Worm (Caenorhabditis elegans) whole organism, mixed stage, embryonic: Measurements from ENCODE around the gene ZK1307.8.

Experiments used
- lin-13 ChIP-seq: fragments of 150-350 bp; optimal IDR thresholded peaks from 2 replicates; lab custom pipeline; 2014; ENCODE audit warnings: missing biosample characterization, missing genetic modification characterization
- nhr-76 ChIP-seq: sonication (generic microtip); optimal IDR thresholded peaks from 2 replicates; lab custom pipeline; 2017; ENCODE audit warnings: missing biosample characterization, missing genetic modification characterization
- unc-39 ChIP-seq: fragments of 150-350 bp; optimal IDR thresholded peaks from 2 replicates; lab custom pipeline; 2014; ENCODE audit warnings: missing biosample characterization, missing genetic modification characterization

DNA sequence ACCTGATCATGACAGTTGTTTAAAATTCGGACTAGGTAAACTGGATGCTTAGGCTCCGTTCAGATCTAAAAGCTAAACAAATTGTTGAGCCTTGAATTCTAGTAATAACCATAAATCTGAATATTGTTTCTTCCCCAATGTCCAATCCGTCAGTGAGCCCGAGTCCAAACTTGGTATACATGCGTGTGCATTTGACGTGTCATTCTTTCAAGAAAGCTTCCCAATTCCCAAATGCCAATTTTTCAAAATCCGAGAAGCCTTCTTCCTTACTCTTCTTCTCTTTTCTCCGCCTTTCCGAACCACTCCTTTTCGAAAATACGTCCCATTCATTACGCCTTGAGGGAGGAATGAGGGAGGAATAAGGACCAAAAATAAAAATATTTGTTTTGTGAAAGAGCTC lies 47.7 kb upstream of the ZK1307.8 start:
- TF ChIP-seq unc-39 (tag; lab: Kevin White, UChicago): no peak
- no peak for TF ChIP-seq lin-13 (tag; lab: Kevin White, UChicago)
- no peak for TF ChIP-seq nhr-76 (tag; lab: Kevin White, UChicago)
